Fruit fly (Drosophila melanogaster) whole organism, embryonic: ENCODE data around the gene CG11703.

Experiments
- Asciz ChIP-seq: fragments of 200-800 bp; sonication (Bioruptor generic); optimal IDR thresholded peaks from 2 replicates; lab custom pipeline; 2017; ENCODE audit warnings: missing biosample characterization, mild to moderate bottlenecking, missing genetic modification characterization, missing genetic modification reagents
- Awh ChIP-seq: fragments of 200-800 bp; sonication (Bioruptor generic); IDR thresholded peaks from 2 replicates; pipeline ENCODE4, ENCODE4 v1.3.6; 2022; ENCODE audit warnings: missing biosample characterization, missing genetic modification characterization
- Blimp-1 ChIP-seq: fragments of 200-800 bp; sonication (Bioruptor generic); optimal IDR thresholded peaks from 3 replicates; lab custom pipeline; 2018; ENCODE audit warnings: missing biosample characterization, missing genetic modification characterization, mild to moderate bottlenecking, moderate library complexity, missing genetic modification reagents
- CG10209 ChIP-seq: fragments of 200-800 bp; sonication (Bioruptor generic); optimal IDR thresholded peaks from 3 replicates; lab custom pipeline; 2017; ENCODE audit warnings: missing biosample characterization, mild to moderate bottlenecking, missing genetic modification characterization, missing genetic modification reagents
- CG10366 ChIP-seq: fragments of 200-800 bp; sonication (Bioruptor generic); IDR thresholded peaks from 2 replicates; pipeline ENCODE4 v1.3.6; 2022; ENCODE audit warnings: missing biosample characterization, missing genetic modification characterization
- CG10565 ChIP-seq: fragments of 200-800 bp; sonication (Bioruptor generic); optimal IDR thresholded peaks from 3 replicates; lab custom pipeline; 2016; ENCODE audit warnings: missing biosample characterization, mild to moderate bottlenecking, missing genetic modification characterization
- CG10654 ChIP-seq: fragments of 200-800 bp; sonication (Bioruptor generic); optimal IDR thresholded peaks from 2 replicates; lab custom pipeline; 2016; ENCODE audit warnings: missing biosample characterization, missing genetic modification characterization
- CG11085 ChIP-seq: fragments of 200-800 bp; sonication (Bioruptor generic); IDR thresholded peaks from 2 replicates; pipeline ENCODE4 v1.3.6; 2022; ENCODE audit warnings: missing biosample characterization, missing genetic modification characterization
- CG11398 ChIP-seq: fragments of 200-800 bp; sonication (Bioruptor generic); optimal IDR thresholded peaks from 2 replicates; lab custom pipeline; 2016; ENCODE audit warnings: missing biosample characterization, missing genetic modification characterization
- CG12219 ChIP-seq: fragments of 200-800 bp; sonication (Bioruptor generic); optimal IDR thresholded peaks from 3 replicates; lab custom pipeline; 2018; ENCODE audit warnings: missing biosample characterization, mild to moderate bottlenecking, missing genetic modification characterization
- CG1233 ChIP-seq: fragments of 200-800 bp; sonication (Bioruptor generic); optimal IDR thresholded peaks from 4 replicates; lab custom pipeline; 2018; ENCODE audit warnings: missing biosample characterization, mild to moderate bottlenecking, missing genetic modification characterization
- CG12659 ChIP-seq: fragments of 200-800 bp; sonication (Bioruptor generic); optimal IDR thresholded peaks from 3 replicates; lab custom pipeline; 2017; ENCODE audit warnings: mild to moderate bottlenecking, missing biosample characterization, missing genetic modification reagents, missing genetic modification characterization
- CG13287 ChIP-seq: fragments of 200-800 bp; sonication (Bioruptor generic); IDR thresholded peaks from 2 replicates; pipeline ENCODE4 v1.3.6; 2022; ENCODE audit warnings: missing biosample characterization, missing genetic modification characterization; ENCODE audit not compliant: partially characterized antibody
- CG13624 ChIP-seq: fragments of 200-800 bp; sonication (Bioruptor generic); optimal IDR thresholded peaks from 2 replicates; lab custom pipeline; 2016; ENCODE audit warnings: missing biosample characterization, missing genetic modification characterization
- CG13894 ChIP-seq: fragments of 200-800 bp; sonication (Bioruptor generic); optimal IDR thresholded peaks from 3 replicates; lab custom pipeline; 2018; ENCODE audit warnings: missing biosample characterization, mild to moderate bottlenecking, missing genetic modification characterization, moderate library complexity
- CG14050 ChIP-seq: fragments of 200-800 bp; sonication (Bioruptor generic); IDR thresholded peaks from 3 replicates; pipeline ENCODE4 v1.3.6; 2022; ENCODE audit warnings: missing biosample characterization, missing genetic modification characterization
- CG15514 ChIP-seq: fragments of 200-800 bp; sonication (Bioruptor generic); optimal IDR thresholded peaks from 3 replicates; lab custom pipeline; 2017; ENCODE audit warnings: missing biosample characterization, missing genetic modification characterization, mild to moderate bottlenecking, moderate library complexity, missing genetic modification reagents
- CG16815 ChIP-seq: fragments of 200-800 bp; sonication (Bioruptor generic); optimal IDR thresholded peaks from 3 replicates; lab custom pipeline; 2017; ENCODE audit warnings: missing biosample characterization, mild to moderate bottlenecking, missing genetic modification characterization
- CG17385 ChIP-seq: fragments of 200-800 bp; sonication (Bioruptor generic); optimal IDR thresholded peaks from 3 replicates; lab custom pipeline; 2018; ENCODE audit warnings: missing biosample characterization, mild to moderate bottlenecking, missing genetic modification characterization
- CG2120 ChIP-seq: fragments of 200-800 bp; sonication (Bioruptor generic); optimal IDR thresholded peaks from 3 replicates; lab custom pipeline; 2016; ENCODE audit warnings: missing biosample characterization, missing genetic modification characterization
- CG2712 ChIP-seq: fragments of 200-800 bp; optimal IDR thresholded peaks from 3 replicates; lab custom pipeline; 2019; ENCODE audit warnings: missing biosample characterization, mild to moderate bottlenecking, missing genetic modification characterization, moderate library complexity
- CG30431 ChIP-seq: fragments of 200-800 bp; sonication (Bioruptor generic); optimal IDR thresholded peaks from 2 replicates; lab custom pipeline; 2017; ENCODE audit warnings: missing biosample characterization, missing genetic modification characterization
- CG4282 ChIP-seq: fragments of 200-800 bp; sonication (Bioruptor generic); optimal IDR thresholded peaks from 2 replicates; lab custom pipeline; 2016; ENCODE audit warnings: missing biosample characterization, missing genetic modification characterization
- CG6254 ChIP-seq: fragments of 200-800 bp; sonication (Bioruptor generic); optimal IDR thresholded peaks from 3 replicates; lab custom pipeline; 2017; ENCODE audit warnings: mild to moderate bottlenecking, missing biosample characterization, missing genetic modification reagents, missing genetic modification characterization
- CG8290 ChIP-seq, 3 experiments: fragments of 200-800 bp; sonication (Bioruptor generic); optimal IDR thresholded peaks; 2 replicates each; lab custom pipeline; 2016 to 2019; ENCODE audit warnings: missing biosample characterization in 3 of 3, missing genetic modification characterization in 3 of 3, mild to moderate bottlenecking in 2 of 3, moderate library complexity in 1 of 3
- D19A ChIP-seq: fragments of 200-800 bp; optimal IDR thresholded peaks from 3 replicates; lab custom pipeline; 2019; ENCODE audit warnings: missing biosample characterization, mild to moderate bottlenecking, missing genetic modification characterization, moderate library complexity
- HLH54F ChIP-seq: fragments of 200-800 bp; sonication (Bioruptor generic); optimal IDR thresholded peaks from 3 replicates; lab custom pipeline; 2016; ENCODE audit warnings: missing biosample characterization, missing genetic modification characterization
- HmgD ChIP-seq: fragments of 200-800 bp; sonication (Bioruptor generic); optimal IDR thresholded peaks from 3 replicates; lab custom pipeline; 2016; ENCODE audit warnings: missing biosample characterization, missing genetic modification characterization
- Hr39 ChIP-seq: fragments of >200 bp; optimal IDR thresholded peaks from 2 replicates; lab custom pipeline; 2017
- Mrtf ChIP-seq: fragments of 200-800 bp; sonication (Bioruptor generic); IDR thresholded peaks from 3 replicates; pipeline ENCODE4 v1.3.6; 2022; ENCODE audit warnings: missing biosample characterization, missing genetic modification characterization
- Oaz ChIP-seq: fragments of 200-800 bp; sonication (Bioruptor generic); IDR thresholded peaks from 2 replicates; pipeline ENCODE4 v1.3.6; 2022; ENCODE audit warnings: missing biosample characterization, missing genetic modification characterization
- Sry-β ChIP-seq: fragments of 200-800 bp; sonication (Bioruptor generic); optimal IDR thresholded peaks from 2 replicates; lab custom pipeline; 2018; ENCODE audit warnings: missing biosample characterization, mild to moderate bottlenecking, missing genetic modification characterization, moderate library complexity
- Stat92E ChIP-seq, 3 experiments: fragments of >200 bp in 2 of 3; fragments of 200-800 bp in 1 of 3; sonication (Bioruptor generic) in 1 of 3; optimal IDR thresholded peaks; 2 replicates each; lab custom pipeline; 2017 to 2019; ENCODE audit warnings: missing biosample characterization in 3 of 3, missing genetic modification characterization in 3 of 3, mild to moderate bottlenecking in 1 of 3, moderate library complexity in 1 of 3
- Taf1 ChIP-seq: fragments of 200-800 bp; sonication (Bioruptor generic); IDR thresholded peaks from 2 replicates; pipeline ENCODE4 v1.3.6; 2022; ENCODE audit warnings: missing biosample characterization, missing genetic modification characterization
- ap ChIP-seq: fragments of 200-800 bp; sonication (Bioruptor generic); IDR thresholded peaks from 2 replicates; pipeline ENCODE4 v1.3.6; 2022; ENCODE audit warnings: missing biosample characterization, missing genetic modification characterization
- cas ChIP-seq: fragments of 200-800 bp; sonication (Bioruptor generic); IDR thresholded peaks from 2 replicates; pipeline ENCODE4 v1.3.6; 2022; ENCODE audit warnings: missing biosample characterization, missing genetic modification characterization
- h ChIP-seq: fragments of >200 bp; optimal IDR thresholded peaks from 2 replicates; lab custom pipeline; 2017
- ind ChIP-seq: fragments of 200-800 bp; sonication (Bioruptor generic); optimal IDR thresholded peaks from 3 replicates; lab custom pipeline; 2016; ENCODE audit warnings: missing biosample characterization, missing genetic modification characterization
- insv ChIP-seq, 2 experiments: fragments of 200-800 bp; sonication (Bioruptor generic); optimal IDR thresholded peaks; 3 replicates each; lab custom pipeline; 2016 to 2018; ENCODE audit warnings: missing biosample characterization in 2 of 2, missing genetic modification characterization in 2 of 2
- kah ChIP-seq: fragments of 200-800 bp; sonication (Bioruptor generic); optimal IDR thresholded peaks from 2 replicates; lab custom pipeline; 2018; ENCODE audit warnings: missing biosample characterization, mild to moderate bottlenecking, missing genetic modification characterization
- lov ChIP-seq, 2 experiments: fragments of 200-800 bp in 1 of 2; fragments of >200 bp in 1 of 2; sonication (Bioruptor generic) in 1 of 2; IDR thresholded peaks in 1 of 2; optimal IDR thresholded peaks in 1 of 2; 2 replicates in 1 of 2; 3 replicates in 1 of 2; pipeline versions ENCODE4 v1.3.6 to Lab custom; 2017 to 2022; ENCODE audit warnings: missing biosample characterization in 1 of 2, missing genetic modification characterization in 1 of 2
- pros ChIP-seq: fragments of 200-800 bp; sonication (Bioruptor generic); optimal IDR thresholded peaks from 3 replicates; lab custom pipeline; 2019; ENCODE audit warnings: missing biosample characterization, mild to moderate bottlenecking, missing genetic modification characterization, moderate library complexity
- run ChIP-seq: fragments of 200-800 bp; sonication (Bioruptor generic); optimal IDR thresholded peaks from 3 replicates; lab custom pipeline; 2018; ENCODE audit warnings: missing biosample characterization, mild to moderate bottlenecking, missing genetic modification characterization
- sc ChIP-seq, 3 experiments: fragments of >200 bp in 2 of 3; fragments of 200-800 bp in 1 of 3; sonication (Bioruptor generic) in 1 of 3; optimal IDR thresholded peaks; 2 replicates in 2 of 3; 3 replicates in 1 of 3; lab custom pipeline; 2017; ENCODE audit warnings: mild to moderate bottlenecking in 1 of 3, missing biosample characterization in 1 of 3, missing genetic modification characterization in 1 of 3, missing genetic modification reagents in 1 of 3
- slbo ChIP-seq: fragments of 200-800 bp; sonication (Bioruptor generic); IDR thresholded peaks from 2 replicates; pipeline ENCODE4 v1.3.6; 2022; ENCODE audit warnings: missing biosample characterization, missing genetic modification characterization
- ssp ChIP-seq: fragments of 200-800 bp; sonication (Bioruptor generic); IDR thresholded peaks from 2 replicates; pipeline ENCODE4 v1.3.6; 2022; ENCODE audit warnings: missing biosample characterization, missing genetic modification characterization
- sug ChIP-seq: fragments of 200-800 bp; optimal IDR thresholded peaks from 2 replicates; lab custom pipeline; 2019; ENCODE audit warnings: missing biosample characterization, mild to moderate bottlenecking, missing genetic modification characterization, moderate library complexity
- tgo ChIP-seq: fragments of 200-800 bp; sonication (Bioruptor generic); IDR thresholded peaks from 3 replicates; pipeline ENCODE4 v1.3.6; 2022; ENCODE audit warnings: missing biosample characterization, missing genetic modification characterization
- tio ChIP-seq: fragments of 200-800 bp; sonication (Bioruptor generic); optimal IDR thresholded peaks from 2 replicates; lab custom pipeline; 2017; ENCODE audit warnings: missing biosample characterization, missing genetic modification characterization, inconsistent platforms
- tx ChIP-seq: fragments of 200-800 bp; sonication (Bioruptor generic); optimal IDR thresholded peaks from 2 replicates; lab custom pipeline; 2016; ENCODE audit warnings: missing biosample characterization, missing genetic modification characterization

Gene CG11703

DNA sequence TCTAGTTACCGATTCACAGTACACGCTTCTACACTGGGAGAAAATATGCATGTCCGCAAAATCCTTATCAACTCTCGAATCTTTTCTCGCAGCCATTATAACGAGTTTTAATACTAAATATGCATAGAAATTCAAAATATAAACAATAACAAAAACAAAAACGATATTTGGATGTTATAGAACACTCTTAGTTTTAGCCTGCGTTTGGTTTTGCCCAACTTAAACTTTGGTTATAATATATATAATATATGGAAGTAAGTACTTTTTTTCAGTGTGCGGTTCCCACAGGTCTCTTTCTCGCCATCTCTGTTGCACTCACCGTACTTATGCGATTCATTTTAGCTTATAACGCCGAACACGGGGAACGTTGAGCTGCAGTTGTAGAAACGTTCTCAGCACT lies 16.2 kb downstream of the CG11703 start, which contains the start of gene cry (continued):
- TF ChIP-seq ind (GFP tag; lab: Kevin White, UChicago) (peak; percentile 34), insv (GFP tag; optimal IDR thresholded peaks at IDR 0.05; lab: Kevin White, UChicago) (no peak), ap (GFP tag; lab: Robert Waterston, UW) (no peak), tio (GFP tag; lab: Kevin White, UChicago) (peak; percentile 63), sc (optimal IDR thresholded peaks at IDR 0.05; lab: Kevin White, UChicago) (no peak), sc (GFP tag; optimal IDR thresholded peaks at IDR 0.05; lab: Kevin White, UChicago) (peak; percentile 67), CG14050 (no peak), CG30431 (GFP tag; lab: Kevin White, UChicago) (peak; percentile 31), Mrtf (GFP tag; lab: Robert Waterston, UW) (no peak), ssp (GFP tag; lab: Robert Waterston, UW) (peak; percentile 10; the same call in 1 of the 2 replicates), Sry-β (GFP tag; lab: Kevin White, UChicago) (no peak), CG2712 (peak; percentile 81), sug (tag; lab: Kevin White, UChicago) (no peak), CG13624 (GFP tag; lab: Kevin White, UChicago) (no peak), CG13287 (no peak), CG10209 (GFP tag; lab: Kevin White, UChicago) (peak; percentile 55), CG10366 (GFP tag; lab: Robert Waterston, UW) (peak; percentile 30; the same call in 1 of the 2 replicates), CG4282 (GFP tag; lab: Kevin White, UChicago) (no peak), h (lab: Kevin White, UChicago) (no peak), HLH54F (GFP tag; lab: Kevin White, UChicago) (no peak), kah (GFP tag; lab: Kevin White, UChicago) (peak; percentile 14), CG12659 (GFP tag; lab: Kevin White, UChicago) (peak; percentile 24), HmgD (GFP tag; lab: Kevin White, UChicago) (no peak), run (tag; lab: Kevin White, UChicago) (no peak), tx (GFP tag; lab: Kevin White, UChicago) (no peak), CG17385 (GFP tag; lab: Kevin White, UChicago) (peak; percentile 52), lov (optimal IDR thresholded peaks at IDR 0.05; lab: Kevin White, UChicago) (no peak), lov (GFP tag; IDR thresholded peaks at IDR 0.05; lab: Robert Waterston, UW) (no peak), Blimp-1 (GFP tag; lab: Kevin White, UChicago) (no peak), CG6254 (GFP tag; lab: Kevin White, UChicago) (peak; percentile 32), CG11398 (no peak), tgo (peak; percentile 37; the same call in 1 of the 3 replicates), Taf1 (no peak), slbo (GFP tag; lab: Robert Waterston, UW) (no peak), CG11085 (GFP tag; lab: Robert Waterston, UW) (no peak), CG1233 (GFP tag; lab: Kevin White, UChicago) (peak; percentile 38), Hr39 (lab: Kevin White, UChicago) (no peak), CG13894 (tag; lab: Kevin White, UChicago) (no peak), D19A (tag; lab: Kevin White, UChicago) (peak; percentile 62), CG15514 (GFP tag; lab: Kevin White, UChicago) (no peak), pros (GFP tag; lab: Kevin White, UChicago) (no peak), Oaz (GFP tag; lab: Robert Waterston, UW) (no peak), CG10565 (no peak), CG10654 (GFP tag; lab: Kevin White, UChicago) (peak; percentile 2), CG2120 (GFP tag; lab: Kevin White, UChicago) (no peak), Asciz (GFP tag; lab: Kevin White, UChicago) (peak; percentile 26), CG8290 (GFP tag; optimal IDR thresholded peaks at IDR 0.05; lab: Kevin White, UChicago) (no peak), CG8290 (tag; optimal IDR thresholded peaks at IDR 0.05; lab: Kevin White, UChicago) (no peak), Stat92E (GFP tag; optimal IDR thresholded peaks at IDR 0.05; lab: Kevin White, UChicago) (no peak), CG16815 (GFP tag; lab: Kevin White, UChicago) (peak; percentile 37), CG12219 (GFP tag; lab: Kevin White, UChicago) (peak; percentile 8), Awh (GFP tag; lab: Robert Waterston, UW) (0 out of 2 replicates have a peak, but pooled peaks have one; percentile 6), cas (GFP tag; lab: Robert Waterston, UW) (no peak)
